Worm (Caenorhabditis elegans): ENCODE data around the gene ZC412.5.

Gene ZC412.5

ce11 chrV:14909331-14909835, 34.1 kb upstream of the ZC412.5 start, which contains the start of gene H12D21.9:
TSS of gene H12D21.9 (minus strand) at chrV:14909478.
- no peak for TF ChIP-seq nhr-2 (tag; optimal IDR thresholded peaks at IDR 0.05)
- TF ChIP-seq nhr-28 (tag; optimal IDR thresholded peaks at IDR 0.05) = no peak
- TF ChIP-seq zip-8 (tag; optimal IDR thresholded peaks at IDR 0.05) = no peak
- no peak for TF ChIP-seq hlh-1 (tag; optimal IDR thresholded peaks at IDR 0.05)
- TF ChIP-seq unc-120 (tag; optimal IDR thresholded peaks at IDR 0.05; ENCODE audit: poor library complexity, severe bottlenecking) = peak; percentile 54
- TF ChIP-seq M03D4.4 (tag; optimal IDR thresholded peaks at IDR 0.05) = no peak
- TF ChIP-seq ceh-83 (GFP tag; optimal IDR thresholded peaks at IDR 0.05) = no peak

DNA sequence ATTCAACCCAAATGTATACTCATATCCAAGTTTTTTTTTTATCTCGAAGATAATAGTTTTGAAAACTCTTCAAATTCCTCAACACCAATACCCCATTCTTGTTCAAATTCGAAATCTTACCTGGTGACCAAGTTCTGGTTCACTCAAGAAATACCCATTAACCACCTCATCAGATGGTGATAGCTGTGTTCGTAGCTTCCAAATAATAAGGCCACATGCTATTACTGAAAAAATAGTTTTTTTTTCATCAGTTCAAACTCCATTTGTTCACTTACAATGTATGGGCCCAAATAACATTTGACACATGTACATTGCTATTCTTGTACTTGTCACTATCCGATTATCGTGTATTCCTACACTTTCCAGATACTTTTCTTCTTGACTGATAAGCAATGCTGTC, 32.2 kb upstream of the ZC412.5 start:
- TF ChIP-seq sem-2 (GFP tag; optimal IDR thresholded peaks at IDR 0.05) (no peak), ceh-43 (GFP tag; optimal IDR thresholded peaks at IDR 0.05) (no peak), nhr-12 (tag; optimal IDR thresholded peaks at IDR 0.05) (no peak), ztf-11 (tag; optimal IDR thresholded peaks at IDR 0.05) (no peak), lsy-2 (tag; optimal IDR thresholded peaks at IDR 0.05) (no peak), lin-13 (tag; optimal IDR thresholded peaks at IDR 0.05) (no peak), drap-1 (GFP tag; optimal IDR thresholded peaks at IDR 0.05) (no peak), mab-5 (tag; optimal IDR thresholded peaks at IDR 0.05) (no peak), nhr-237 (tag; optimal IDR thresholded peaks at IDR 0.05) (no peak), elt-1 (tag; optimal IDR thresholded peaks at IDR 0.05; ENCODE audit: borderline replicate concordance, insufficient read depth) (no peak)

DNA sequence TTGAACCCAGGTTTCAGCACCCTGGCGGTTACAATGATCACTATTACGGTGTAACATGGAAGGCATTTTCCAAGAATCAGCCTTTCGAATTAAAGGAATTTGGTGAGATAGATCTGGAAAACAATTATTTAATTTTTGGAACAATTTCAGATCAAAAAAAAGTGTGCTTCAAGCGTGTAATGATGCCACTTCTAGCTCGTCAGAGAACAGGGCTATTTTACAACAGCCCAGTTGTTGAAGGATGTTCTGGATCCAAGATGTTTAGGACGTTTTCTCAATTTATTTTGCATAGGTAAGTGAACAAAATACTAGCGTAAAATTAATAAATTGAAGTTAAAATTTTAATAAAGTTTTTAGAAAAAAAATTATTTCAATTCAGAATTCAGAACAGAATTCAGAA, 25.6 kb upstream of the ZC412.5 start:
- TF ChIP-seq hlh-1 (tag; optimal IDR thresholded peaks at IDR 0.05) (no peak), elt-3 (tag; optimal IDR thresholded peaks at IDR 0.05) (no peak)

ce11 chrV:14899545-14899944, 24.3 kb upstream of the ZC412.5 start, which contains the start of gene H12D21.10:
TSS of gene H12D21.10 (plus strand) at chrV:14899804.
- no peak for TF ChIP-seq lin-32 (GFP tag; optimal IDR thresholded peaks at IDR 0.05)
- no peak for TF ChIP-seq unc-39 (tag; optimal IDR thresholded peaks at IDR 0.05)
- TF ChIP-seq ceh-39 (tag; optimal IDR thresholded peaks at IDR 0.05) = no peak
- TF ChIP-seq M03D4.4 (tag; optimal IDR thresholded peaks at IDR 0.05) = no peak
- TF ChIP-seq mab-5 (tag; optimal IDR thresholded peaks at IDR 0.05) = no peak
- peak; percentile 22 for TF ChIP-seq elt-1 (tag; optimal IDR thresholded peaks at IDR 0.05; ENCODE audit: borderline replicate concordance, insufficient read depth)
- no peak for TF ChIP-seq flh-1 (GFP tag; optimal IDR thresholded peaks at IDR 0.05)

- TF ChIP-seq bed-3 (GFP tag; optimal IDR thresholded peaks at IDR 0.05) (no peak), ztf-11 (tag; optimal IDR thresholded peaks at IDR 0.05) (no peak), flh-1 (GFP tag; optimal IDR thresholded peaks at IDR 0.05) (no peak), lsy-2 (tag; optimal IDR thresholded peaks at IDR 0.05) (no peak), mab-5 (tag; optimal IDR thresholded peaks at IDR 0.05) (no peak), nhr-28 (tag; optimal IDR thresholded peaks at IDR 0.05) (no peak), ces-1 (GFP tag; optimal IDR thresholded peaks at IDR 0.05) (no peak), nhr-12 (tag; optimal IDR thresholded peaks at IDR 0.05) (no peak), ceh-43 (GFP tag; optimal IDR thresholded peaks at IDR 0.05) (no peak), drap-1 (GFP tag; optimal IDR thresholded peaks at IDR 0.05) (no peak), elt-3 (tag; optimal IDR thresholded peaks at IDR 0.05) (no peak), mep-1 (tag; optimal IDR thresholded peaks at IDR 0.05) (no peak), cnd-1 (tag; optimal IDR thresholded peaks at IDR 0.05) (no peak), ceh-83 (GFP tag; optimal IDR thresholded peaks at IDR 0.05) (no peak), snpc-4 (tag; optimal IDR thresholded peaks at IDR 0.05) (no peak), hlh-1 (tag; optimal IDR thresholded peaks at IDR 0.05) (no peak), elt-1 (tag; optimal IDR thresholded peaks at IDR 0.05; ENCODE audit: borderline replicate concordance, insufficient read depth) (no peak), nhr-237 (tag; optimal IDR thresholded peaks at IDR 0.05) (no peak), sem-2 (GFP tag; optimal IDR thresholded peaks at IDR 0.05) (no peak), unc-39 (tag; optimal IDR thresholded peaks at IDR 0.05) (no peak)
Measured at ce11 chrV:14897731-14898130, 22.5 kb upstream of the ZC412.5 start, which contains the start of gene H12D21.6. TSS of gene H12D21.6 (minus strand) at chrV:14897831.

DNA sequence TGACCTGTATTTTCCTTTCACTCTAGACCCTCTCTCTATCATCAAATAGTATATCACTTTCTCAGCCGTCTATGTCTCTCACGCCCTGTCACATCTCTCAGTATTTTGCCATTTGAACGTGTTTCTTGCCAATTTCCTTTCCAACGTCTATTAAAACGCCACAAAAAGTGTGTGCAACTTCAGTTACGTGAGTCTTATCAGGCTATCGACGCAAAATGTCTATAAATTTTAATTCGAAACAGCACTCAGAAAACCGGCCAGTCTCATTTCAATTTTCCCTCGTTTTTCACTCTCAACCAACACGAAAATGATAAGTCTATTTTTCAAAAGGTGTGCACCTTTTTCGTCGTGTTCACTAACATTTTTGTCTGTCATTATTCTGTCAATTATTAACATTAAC, 20.3 kb upstream of the ZC412.5 start, which contains the start of gene mpst-3:
TSS of gene mpst-3 (plus strand) at position 91 of the 400 bp plus-strand sequence.
- no peak for TF ChIP-seq ces-1 (GFP tag; optimal IDR thresholded peaks at IDR 0.05)

All from whole organism, mixed stage, embryonic.